Fruit fly (Drosophila melanogaster) whole organism, embryonic: ENCODE data around the gene Obp19a.
A peak's percentile ranks its signal among the peaks of the same experiment; 100 is the strongest.

Experiments
- Asciz ChIP-seq: fragments of 200-800 bp; sonication (Bioruptor generic); optimal IDR thresholded peaks from 2 replicates; lab custom pipeline; 2017; ENCODE audit warnings: missing biosample characterization, mild to moderate bottlenecking, missing genetic modification characterization, missing genetic modification reagents
- BEAF-32 ChIP-seq: fragments of 200-800 bp; sonication (Bioruptor generic); optimal IDR thresholded peaks from 3 replicates; lab custom pipeline; 2017; ENCODE audit warnings: missing biosample characterization, missing genetic modification characterization, mild to moderate bottlenecking, moderate library complexity, missing genetic modification reagents
- CG10462 ChIP-seq: fragments of 200-800 bp; sonication (Bioruptor generic); optimal IDR thresholded peaks from 2 replicates; lab custom pipeline; 2016; ENCODE audit warnings: missing biosample characterization, missing genetic modification characterization
- CG11696 ChIP-seq: fragments of 200-800 bp; sonication (Bioruptor generic); IDR thresholded peaks from 2 replicates; pipeline ENCODE4 v1.3.6; 2022; ENCODE audit warnings: missing biosample characterization, missing genetic modification characterization
- CG12236 ChIP-seq: fragments of 200-800 bp; sonication (Bioruptor generic); optimal IDR thresholded peaks from 2 replicates; lab custom pipeline; 2016; ENCODE audit warnings: missing biosample characterization, missing genetic modification characterization
- CG13123 ChIP-seq: fragments of 200-800 bp; sonication (Bioruptor generic); optimal IDR thresholded peaks from 2 replicates; lab custom pipeline; 2016; ENCODE audit warnings: missing biosample characterization, missing genetic modification characterization
- CG13287 ChIP-seq: fragments of 200-800 bp; sonication (Bioruptor generic); IDR thresholded peaks from 2 replicates; pipeline ENCODE4 v1.3.6; 2022; ENCODE audit warnings: missing biosample characterization, missing genetic modification characterization; ENCODE audit not compliant: partially characterized antibody
- CG13775 ChIP-seq: fragments of 200-800 bp; sonication (Bioruptor generic); optimal IDR thresholded peaks from 3 replicates; lab custom pipeline; 2017; ENCODE audit warnings: missing biosample characterization, mild to moderate bottlenecking, missing genetic modification characterization
- CG14014 ChIP-seq: fragments of 200-800 bp; sonication (Bioruptor generic); IDR thresholded peaks from 2 replicates; pipeline ENCODE4 v1.3.6; 2022; ENCODE audit warnings: missing biosample characterization, missing genetic modification characterization
- CG14050 ChIP-seq: fragments of 200-800 bp; sonication (Bioruptor generic); IDR thresholded peaks from 3 replicates; pipeline ENCODE4 v1.3.6; 2022; ENCODE audit warnings: missing biosample characterization, missing genetic modification characterization
- CG14965 ChIP-seq: fragments of 200-800 bp; sonication (Bioruptor generic); optimal IDR thresholded peaks from 2 replicates; lab custom pipeline; 2016; ENCODE audit warnings: missing biosample characterization, missing genetic modification characterization, borderline replicate concordance
- CG15601 ChIP-seq: fragments of 200-800 bp; sonication (Bioruptor generic); optimal IDR thresholded peaks from 3 replicates; lab custom pipeline; 2019; ENCODE audit warnings: missing biosample characterization, mild to moderate bottlenecking, missing genetic modification characterization, moderate library complexity
- CG17802 ChIP-seq: fragments of 200-800 bp; sonication (Bioruptor generic); optimal IDR thresholded peaks from 2 replicates; lab custom pipeline; 2018; ENCODE audit warnings: missing biosample characterization, mild to moderate bottlenecking, missing genetic modification characterization, moderate library complexity
- CG17912 ChIP-seq: fragments of 200-800 bp; sonication (Bioruptor generic); optimal IDR thresholded peaks from 2 replicates; lab custom pipeline; 2018; ENCODE audit warnings: missing biosample characterization, mild to moderate bottlenecking, missing genetic modification characterization
- CG2116 ChIP-seq: fragments of 200-800 bp; sonication (Bioruptor generic); optimal IDR thresholded peaks from 3 replicates; lab custom pipeline; 2018; ENCODE audit warnings: missing biosample characterization, mild to moderate bottlenecking, missing genetic modification characterization
- CG42726 ChIP-seq: fragments of 200-800 bp; sonication (Bioruptor generic); IDR thresholded peaks from 2 replicates; pipeline ENCODE4 v1.3.6; 2022; ENCODE audit warnings: missing biosample characterization, missing genetic modification characterization; ENCODE audit not compliant: partially characterized antibody
- CG6791 ChIP-seq: fragments of 200-800 bp; sonication (Bioruptor generic); IDR thresholded peaks from 3 replicates; pipeline ENCODE4 v1.3.6; 2022; ENCODE audit warnings: missing biosample characterization, missing genetic modification characterization; ENCODE audit not compliant: partially characterized antibody
- CrebB ChIP-seq: fragments of 200-800 bp; sonication (Bioruptor generic); optimal IDR thresholded peaks from 3 replicates; lab custom pipeline; 2018; ENCODE audit warnings: missing biosample characterization, mild to moderate bottlenecking, missing genetic modification characterization
- Deaf1 ChIP-seq: fragments of 200-800 bp; optimal IDR thresholded peaks from 3 replicates; lab custom pipeline; 2019; ENCODE audit warnings: missing biosample characterization, mild to moderate bottlenecking, missing genetic modification characterization, moderate library complexity
- Drgx ChIP-seq: fragments of 200-800 bp; sonication (Bioruptor generic); IDR thresholded peaks from 2 replicates; pipeline ENCODE4 v1.3.6; 2022; ENCODE audit warnings: missing biosample characterization, missing genetic modification characterization
- Ets97D ChIP-seq: fragments of 200-800 bp; sonication (Bioruptor generic); optimal IDR thresholded peaks from 3 replicates; lab custom pipeline; 2016; ENCODE audit warnings: missing biosample characterization, missing genetic modification characterization
- Fer3 ChIP-seq: fragments of 200-800 bp; sonication (Bioruptor generic); optimal IDR thresholded peaks from 2 replicates; lab custom pipeline; 2018; ENCODE audit warnings: missing biosample characterization, mild to moderate bottlenecking, missing genetic modification characterization, moderate library complexity
- Hr3 ChIP-seq: fragments of 200-800 bp; sonication (Bioruptor generic); optimal IDR thresholded peaks from 3 replicates; lab custom pipeline; 2016; ENCODE audit warnings: missing biosample characterization, missing genetic modification characterization
- MBD-R2 ChIP-seq: fragments of 200-800 bp; sonication (Bioruptor generic); IDR thresholded peaks from 2 replicates; pipeline ENCODE4 v1.3.6; 2022; ENCODE audit warnings: missing biosample characterization, missing genetic modification characterization
- Med ChIP-seq: fragments of 200-800 bp; sonication (Bioruptor generic); peaks from one replicate; lab custom pipeline; 2016; ENCODE audit warnings: missing biosample characterization, missing genetic modification characterization, mild to moderate bottlenecking, inconsistent platforms, moderate library complexity
- Nf-YC ChIP-seq: fragments of 200-800 bp; optimal IDR thresholded peaks from 3 replicates; lab custom pipeline; 2019; ENCODE audit warnings: missing biosample characterization, mild to moderate bottlenecking, missing genetic modification characterization, moderate library complexity
- Oaz ChIP-seq: fragments of 200-800 bp; sonication (Bioruptor generic); IDR thresholded peaks from 2 replicates; pipeline ENCODE4 v1.3.6; 2022; ENCODE audit warnings: missing biosample characterization, missing genetic modification characterization
- Optix ChIP-seq: fragments of 200-800 bp; sonication (Bioruptor generic); IDR thresholded peaks from 3 replicates; pipeline ENCODE4 v1.3.6; 2022; ENCODE audit warnings: missing biosample characterization, missing genetic modification characterization
- Sry-β ChIP-seq: fragments of 200-800 bp; sonication (Bioruptor generic); optimal IDR thresholded peaks from 2 replicates; lab custom pipeline; 2018; ENCODE audit warnings: missing biosample characterization, mild to moderate bottlenecking, missing genetic modification characterization, moderate library complexity
- TFAM ChIP-seq: fragments of 200-800 bp; sonication (Bioruptor generic); optimal IDR thresholded peaks from 2 replicates; lab custom pipeline; 2017; ENCODE audit warnings: missing biosample characterization, missing genetic modification characterization, inconsistent platforms
- Trl ChIP-seq, 3 experiments: fragments of >200 bp in 2 of 3; fragments of 200-800 bp in 1 of 3; sonication (Bioruptor generic) in 1 of 3; optimal IDR thresholded peaks; 2 replicates in 1 of 3; 3 replicates in 2 of 3; lab custom pipeline; 2016 to 2017; ENCODE audit warnings: missing biosample characterization in 1 of 3, missing genetic modification characterization in 1 of 3
- ato ChIP-seq: fragments of 200-800 bp; sonication (Bioruptor generic); IDR thresholded peaks from 2 replicates; pipeline ENCODE4 v1.3.6; 2022; ENCODE audit warnings: missing biosample characterization, missing genetic modification characterization; ENCODE audit not compliant: partially characterized antibody
- cas ChIP-seq: fragments of 200-800 bp; sonication (Bioruptor generic); IDR thresholded peaks from 2 replicates; pipeline ENCODE4 v1.3.6; 2022; ENCODE audit warnings: missing biosample characterization, missing genetic modification characterization
- chinmo ChIP-seq: fragments of 200-800 bp; sonication (Bioruptor generic); IDR thresholded peaks from 4 replicates; pipeline ENCODE4 v1.3.6; 2022; ENCODE audit warnings: missing biosample characterization, missing genetic modification characterization; ENCODE audit not compliant: partially characterized antibody
- grau ChIP-seq: fragments of 200-800 bp; optimal IDR thresholded peaks from 3 replicates; lab custom pipeline; 2019; ENCODE audit warnings: missing biosample characterization, mild to moderate bottlenecking, missing genetic modification characterization, moderate library complexity
- h ChIP-seq: fragments of >200 bp; optimal IDR thresholded peaks from 2 replicates; lab custom pipeline; 2017
- ham ChIP-seq: fragments of 200-800 bp; sonication (Bioruptor generic); IDR thresholded peaks from 2 replicates; pipeline ENCODE4 v1.3.6; 2022; ENCODE audit warnings: missing biosample characterization, missing genetic modification characterization
- hbn ChIP-seq: fragments of 200-800 bp; sonication (Bioruptor generic); IDR thresholded peaks from 2 replicates; pipeline ENCODE4 v1.3.6; 2022; ENCODE audit warnings: missing biosample characterization, missing genetic modification characterization; ENCODE audit not compliant: partially characterized antibody
- insv ChIP-seq, 2 experiments: fragments of 200-800 bp; sonication (Bioruptor generic); optimal IDR thresholded peaks; 3 replicates each; lab custom pipeline; 2016 to 2018; ENCODE audit warnings: missing biosample characterization in 2 of 2, missing genetic modification characterization in 2 of 2
- jumu ChIP-seq: fragments of 200-800 bp; sonication (Bioruptor generic); optimal IDR thresholded peaks from 3 replicates; lab custom pipeline; 2016; ENCODE audit warnings: missing biosample characterization, missing genetic modification characterization
- ken ChIP-seq: fragments of 200-800 bp; sonication (Bioruptor generic); IDR thresholded peaks from 3 replicates; pipeline ENCODE4 v1.3.6; 2022; ENCODE audit warnings: missing biosample characterization, missing genetic modification characterization
- klu ChIP-seq: fragments of 200-800 bp; sonication (Bioruptor generic); IDR thresholded peaks from 2 replicates; pipeline ENCODE4 v1.3.6; 2022; ENCODE audit warnings: missing biosample characterization, missing genetic modification characterization
- lov ChIP-seq, 2 experiments: fragments of 200-800 bp in 1 of 2; fragments of >200 bp in 1 of 2; sonication (Bioruptor generic) in 1 of 2; IDR thresholded peaks in 1 of 2; optimal IDR thresholded peaks in 1 of 2; 2 replicates in 1 of 2; 3 replicates in 1 of 2; pipeline versions ENCODE4 v1.3.6 to Lab custom; 2017 to 2022; ENCODE audit warnings: missing biosample characterization in 1 of 2, missing genetic modification characterization in 1 of 2
- org-1 ChIP-seq: fragments of 200-800 bp; sonication (Bioruptor generic); optimal IDR thresholded peaks from 2 replicates; lab custom pipeline; 2017; ENCODE audit warnings: missing biosample characterization, missing genetic modification characterization
- salm ChIP-seq: fragments of 200-800 bp; sonication (Bioruptor generic); optimal IDR thresholded peaks from 2 replicates; lab custom pipeline; 2018; ENCODE audit warnings: missing biosample characterization, mild to moderate bottlenecking, missing genetic modification characterization
- seq ChIP-seq: fragments of 200-800 bp; sonication (Bioruptor generic); IDR thresholded peaks from 2 replicates; pipeline ENCODE4 v1.3.6; 2022; ENCODE audit warnings: missing biosample characterization, missing genetic modification characterization
- shn ChIP-seq: fragments of 200-800 bp; sonication (Bioruptor generic); optimal IDR thresholded peaks from 3 replicates; lab custom pipeline; 2016; ENCODE audit warnings: missing biosample characterization, missing genetic modification characterization
- slbo ChIP-seq: fragments of 200-800 bp; sonication (Bioruptor generic); IDR thresholded peaks from 2 replicates; pipeline ENCODE4 v1.3.6; 2022; ENCODE audit warnings: missing biosample characterization, missing genetic modification characterization
- slp2 ChIP-seq: fragments of 200-800 bp; sonication (Bioruptor generic); optimal IDR thresholded peaks from 2 replicates; lab custom pipeline; 2016; ENCODE audit warnings: missing biosample characterization, missing genetic modification characterization
- sna ChIP-seq: fragments of 200-800 bp; sonication (Bioruptor generic); IDR thresholded peaks from 2 replicates; pipeline ENCODE4 v1.3.6; 2022; ENCODE audit warnings: missing biosample characterization, missing genetic modification characterization; ENCODE audit not compliant: partially characterized antibody
- stwl ChIP-seq: fragments of 200-800 bp; sonication (Bioruptor generic); optimal IDR thresholded peaks from 3 replicates; lab custom pipeline; 2018; ENCODE audit warnings: missing biosample characterization, mild to moderate bottlenecking, missing genetic modification characterization, moderate library complexity

Obp19a gene

DNA sequence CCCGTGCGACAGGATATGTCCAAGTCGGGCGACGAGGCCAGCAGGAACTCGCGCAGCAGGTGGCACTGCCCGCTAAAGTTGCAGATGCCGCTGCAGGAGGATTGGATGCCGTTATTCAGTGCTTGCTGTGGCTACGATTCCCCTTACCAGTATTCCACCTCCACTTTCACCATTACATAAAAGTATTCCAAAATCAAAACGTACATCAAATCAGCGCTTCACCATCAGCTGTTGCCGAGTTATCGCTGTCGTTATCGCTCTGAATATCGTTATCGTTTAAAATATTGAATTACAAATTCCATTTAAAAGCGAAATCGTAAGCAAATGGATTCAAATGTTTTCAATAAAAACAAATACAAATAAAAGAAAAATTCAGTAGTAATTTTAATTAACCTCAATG, 11.3 kb downstream of the Obp19a start, which contains the start of gene CG15456:
Gene CG15456, minus strand, starts transcription at position 225 of the 400 bp plus-strand sequence.
- TF ChIP-seq stwl (tag; lab: Kevin White, UChicago) (peak; percentile 38), jumu (GFP tag; lab: Kevin White, UChicago) (no peak), Drgx (GFP tag; lab: Robert Waterston, UW) (no peak), Oaz (GFP tag; lab: Robert Waterston, UW) (no peak), Asciz (GFP tag; lab: Kevin White, UChicago) (no peak), ham (GFP tag; lab: Robert Waterston, UW) (no peak), Trl (optimal IDR thresholded peaks at IDR 0.05; lab: Kevin White, UChicago) (no peak), Trl (GFP tag; optimal IDR thresholded peaks at IDR 0.05; lab: Kevin White, UChicago) (no peak), CG6791 (GFP tag; lab: Robert Waterston, UW) (peak; percentile 52; the same call in 1 of the 3 replicates), org-1 (GFP tag; lab: Kevin White, UChicago) (no peak), ato (GFP tag; lab: Robert Waterston, UW) (peak; percentile 88), CG13123 (no peak), Deaf1 (tag; lab: Kevin White, UChicago) (no peak), CG15601 (tag; lab: Kevin White, UChicago) (no peak), CG10462 (no peak), CG13775 (GFP tag; lab: Kevin White, UChicago) (no peak), seq (GFP tag; lab: Robert Waterston, UW) (no peak), CG2116 (GFP tag; lab: Kevin White, UChicago) (peak; percentile 61), Nf-YC (tag; lab: Kevin White, UChicago) (no peak), cas (GFP tag; lab: Robert Waterston, UW) (no peak), CG17912 (no peak), TFAM (GFP tag; lab: Kevin White, UChicago) (no peak), CG17802 (tag; lab: Kevin White, UChicago) (no peak), lov (optimal IDR thresholded peaks at IDR 0.05; lab: Kevin White, UChicago) (no peak), lov (GFP tag; IDR thresholded peaks at IDR 0.05; lab: Robert Waterston, UW) (no peak), Hr3 (GFP tag; lab: Kevin White, UChicago) (no peak), CrebB (tag; lab: Kevin White, UChicago) (no peak), CG11696 (no peak), sna (GFP tag; lab: Robert Waterston, UW) (peak; percentile 41), CG42726 (GFP tag; lab: Robert Waterston, UW) (no peak), h (lab: Kevin White, UChicago) (no peak), shn (GFP tag; lab: Kevin White, UChicago) (no peak), slp2 (GFP tag; lab: Kevin White, UChicago) (no peak), Optix (GFP tag; lab: Robert Waterston, UW) (no peak), BEAF-32 (GFP tag; lab: Kevin White, UChicago) (peak; percentile 44), Sry-β (GFP tag; lab: Kevin White, UChicago) (no peak), CG13287 (peak; percentile 78), chinmo (no peak), grau (no peak), klu (GFP tag; lab: Robert Waterston, UW) (no peak), hbn (GFP tag; lab: Robert Waterston, UW) (peak; percentile 24; the same call in 1 of the 2 replicates), CG12236 (GFP tag; lab: Kevin White, UChicago) (no peak), salm (tag; lab: Kevin White, UChicago) (no peak), CG14014 (GFP tag; lab: Robert Waterston, UW) (no peak), insv (GFP tag; optimal IDR thresholded peaks at IDR 0.05; lab: Kevin White, UChicago) (no peak), slbo (GFP tag; lab: Robert Waterston, UW) (no peak), CG14965 (GFP tag; lab: Kevin White, UChicago) (no peak), Ets97D (GFP tag; lab: Kevin White, UChicago) (no peak), ken (GFP tag; lab: Robert Waterston, UW) (no peak), MBD-R2 (GFP tag; lab: Robert Waterston, UW) (peak; percentile 76), Fer3 (tag; lab: Kevin White, UChicago) (no peak), Med (GFP tag; lab: Kevin White, UChicago) (no peak), CG14050 (GFP tag; lab: Robert Waterston, UW) (no peak)
